Fruit fly (Drosophila melanogaster): ENCODE measurements around the gene CG18789.

CG18789 gene

dm6 chr2L:12026458-12027431 lies 31.5 kb upstream of the CG18789 start:
- TF ChIP-seq woc (GFP tag; optimal IDR thresholded peaks at IDR 0.05) (peak; percentile 2), CG32264 (GFP tag; optimal IDR thresholded peaks at IDR 0.05) (peak; percentile 2), Hr78 (GFP tag; optimal IDR thresholded peaks at IDR 0.05) (no peak), CG9705 (GFP tag; optimal IDR thresholded peaks at IDR 0.05) (peak; percentile 35), Rel (GFP tag; optimal IDR thresholded peaks at IDR 0.05) (no peak), Rel (tag; optimal IDR thresholded peaks at IDR 0.05) (peak; percentile 29), fru (GFP tag; optimal IDR thresholded peaks at IDR 0.05) (peak; percentile 56), psq (GFP tag; optimal IDR thresholded peaks at IDR 0.05) (peak; percentile 68), Abd-B (GFP tag; optimal IDR thresholded peaks at IDR 0.05) (no peak), pan (optimal IDR thresholded peaks at IDR 0.05) (no peak), Sp1 (GFP tag; optimal IDR thresholded peaks at IDR 0.05) (peak; percentile 78), sage (GFP tag; optimal IDR thresholded peaks at IDR 0.05) (peak; percentile 3), h (GFP tag; optimal IDR thresholded peaks at IDR 0.05) (peak; percentile 36), dmrt93B (GFP tag; optimal IDR thresholded peaks at IDR 0.05) (peak; percentile 72), rgr (GFP tag; optimal IDR thresholded peaks at IDR 0.05) (peak; percentile 70), CrebA (GFP tag; optimal IDR thresholded peaks at IDR 0.05; ENCODE audit: borderline replicate concordance) (no peak), sv (GFP tag; optimal IDR thresholded peaks at IDR 0.05) (peak; percentile 3), brk (GFP tag; optimal IDR thresholded peaks at IDR 0.05) (peak; percentile 41), Dfd (GFP tag; optimal IDR thresholded peaks at IDR 0.05) (no peak), foxo (GFP tag; optimal IDR thresholded peaks at IDR 0.05) (peak in 1 of 2 experiments; percentile 77), Mio (GFP tag; optimal IDR thresholded peaks at IDR 0.05) (no peak), ey (GFP tag; optimal IDR thresholded peaks at IDR 0.05) (peak; percentile 68), br (GFP tag; optimal IDR thresholded peaks at IDR 0.05) (peak; percentile 61), OdsH (GFP tag; optimal IDR thresholded peaks at IDR 0.05) (peak; percentile 59), Vsx2 (GFP tag; optimal IDR thresholded peaks at IDR 0.05; ENCODE audit: partially characterized antibody) (peak; percentile 31), Hnf4 (GFP tag; optimal IDR thresholded peaks at IDR 0.05) (peak; percentile 62), HLH106 (tag; optimal IDR thresholded peaks at IDR 0.05) (peak; percentile 76)

- TF ChIP-seq rgr (GFP tag; optimal IDR thresholded peaks at IDR 0.05) (peak; percentile 49), GATAd (GFP tag; optimal IDR thresholded peaks at IDR 0.05) (no peak), Sp1 (GFP tag; optimal IDR thresholded peaks at IDR 0.05) (peak; percentile 49), CrebA (GFP tag; optimal IDR thresholded peaks at IDR 0.05; ENCODE audit: borderline replicate concordance) (no peak), Dif (GFP tag; optimal IDR thresholded peaks at IDR 0.05; ENCODE audit: partially characterized antibody) (no peak), dsf (GFP tag; optimal IDR thresholded peaks at IDR 0.05; ENCODE audit: borderline replicate concordance) (no peak), Rel (GFP tag; optimal IDR thresholded peaks at IDR 0.05) (no peak), Rel (tag; optimal IDR thresholded peaks at IDR 0.05) (no peak), psq (GFP tag; optimal IDR thresholded peaks at IDR 0.05) (peak; percentile 35), ey (GFP tag; optimal IDR thresholded peaks at IDR 0.05) (peak; percentile 34), Hr83 (GFP tag; optimal IDR thresholded peaks at IDR 0.05; ENCODE audit: poor library complexity, severe bottlenecking) (no peak), Dfd (GFP tag; optimal IDR thresholded peaks at IDR 0.05) (no peak), dmrt93B (GFP tag; optimal IDR thresholded peaks at IDR 0.05) (no peak), sv (GFP tag; optimal IDR thresholded peaks at IDR 0.05) (no peak), tai (GFP tag; optimal IDR thresholded peaks at IDR 0.05) (no peak), jim (GFP tag; optimal IDR thresholded peaks at IDR 0.05) (no peak), OdsH (GFP tag; optimal IDR thresholded peaks at IDR 0.05) (no peak), Mio (GFP tag; optimal IDR thresholded peaks at IDR 0.05) (no peak), br (GFP tag; optimal IDR thresholded peaks at IDR 0.05) (peak; percentile 33), Abd-B (GFP tag; optimal IDR thresholded peaks at IDR 0.05) (no peak), CG9705 (GFP tag; optimal IDR thresholded peaks at IDR 0.05) (peak; percentile 7), Myc (optimal IDR thresholded peaks at IDR 0.05) (no peak), Jra (GFP tag; optimal IDR thresholded peaks at IDR 0.05) (no peak), CG32264 (GFP tag; optimal IDR thresholded peaks at IDR 0.05) (no peak), sage (GFP tag; optimal IDR thresholded peaks at IDR 0.05) (no peak), usp (GFP tag; optimal IDR thresholded peaks at IDR 0.05) (no peak), pan (optimal IDR thresholded peaks at IDR 0.05) (no peak), HLH106 (tag; optimal IDR thresholded peaks at IDR 0.05) (peak; percentile 41), woc (GFP tag; optimal IDR thresholded peaks at IDR 0.05) (peak; percentile 48), lola (GFP tag; optimal IDR thresholded peaks at IDR 0.05) (no peak), Hr78 (GFP tag; optimal IDR thresholded peaks at IDR 0.05) (no peak), foxo (GFP tag; optimal IDR thresholded peaks at IDR 0.05) (peak in 1 of 2 experiments; percentile 15), brk (GFP tag; optimal IDR thresholded peaks at IDR 0.05) (no peak), fru (GFP tag; optimal IDR thresholded peaks at IDR 0.05) (no peak), h (GFP tag; optimal IDR thresholded peaks at IDR 0.05) (no peak), Vsx2 (GFP tag; optimal IDR thresholded peaks at IDR 0.05; ENCODE audit: partially characterized antibody) (no peak), N (GFP tag; optimal IDR thresholded peaks at IDR 0.05) (no peak), dl (GFP tag; optimal IDR thresholded peaks at IDR 0.05; ENCODE audit: insufficient read depth in 1 of 2, partially characterized antibody in 2 of 2) (no peak), Hnf4 (GFP tag; optimal IDR thresholded peaks at IDR 0.05) (peak; percentile 19)
Observed at dm6 chr2L:12025505-12025904, 30.3 kb upstream of the CG18789 start.

All from whole organism, wandering third instar larva.